Fruit fly (Drosophila melanogaster): ENCODE results near the gene Ptth.

Gene Ptth

DNA sequence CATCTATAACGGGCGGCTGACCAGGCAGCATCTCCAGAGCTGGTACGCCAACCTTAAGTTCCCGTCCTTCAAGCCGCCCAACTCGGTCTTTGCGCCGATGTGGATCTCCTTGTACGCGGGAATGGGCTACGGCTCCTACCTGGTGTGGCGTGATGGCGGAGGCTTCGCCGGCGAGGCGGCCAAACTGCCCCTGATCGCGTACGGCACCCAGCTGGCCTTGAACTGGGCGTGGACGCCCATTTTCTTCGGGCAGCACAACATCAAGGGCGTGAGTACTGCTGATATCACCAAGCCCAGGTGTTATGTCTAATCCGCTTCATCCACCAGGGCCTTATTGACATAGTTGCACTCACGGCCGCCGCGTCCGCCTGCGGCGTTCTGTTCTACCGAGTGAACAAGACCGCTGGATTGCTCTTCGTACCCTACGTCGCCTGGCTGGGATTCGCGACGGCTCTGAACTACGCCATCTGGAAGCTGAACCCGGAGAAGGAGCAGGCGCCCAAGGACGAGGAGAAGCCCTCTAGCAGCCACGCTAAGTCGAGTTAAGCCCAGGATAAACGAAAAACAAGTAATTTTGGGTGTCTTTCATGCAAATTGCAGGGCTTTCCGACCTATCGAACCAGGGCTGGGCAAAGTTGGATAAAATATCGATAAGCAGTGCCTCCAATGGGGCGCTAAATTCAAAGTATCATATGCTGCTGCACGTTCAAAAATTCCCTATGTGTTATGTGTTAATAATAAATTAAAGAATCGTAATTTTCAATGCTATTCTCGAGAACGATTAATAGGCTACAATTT, 16.7 kb downstream of the Ptth start, which contains the start of gene rempA:
Gene rempA, minus strand, starts transcription at position 541 of the 798 bp plus-strand sequence.
- TF ChIP-seq CG1621 (tag; optimal IDR thresholded peaks at IDR 0.05) = peak; percentile 65
- no peak for TF ChIP-seq fd59A (GFP tag; optimal IDR thresholded peaks at IDR 0.05)
- TF ChIP-seq CG3919 (GFP tag; optimal IDR thresholded peaks at IDR 0.05) = no peak
- TF ChIP-seq fd85E (GFP tag; optimal IDR thresholded peaks at IDR 0.05) = no peak
- no peak for TF ChIP-seq CG11902 (GFP tag; optimal IDR thresholded peaks at IDR 0.05)

- TF ChIP-seq vri (GFP tag; optimal IDR thresholded peaks at IDR 0.05) (no peak), CG3919 (GFP tag; optimal IDR thresholded peaks at IDR 0.05) (no peak), Lpt (GFP tag; optimal IDR thresholded peaks at IDR 0.05) (no peak), cyc (GFP tag; optimal IDR thresholded peaks at IDR 0.05) (no peak), CG8319 (GFP tag; optimal IDR thresholded peaks at IDR 0.05) (no peak), Hr4 (GFP tag; optimal IDR thresholded peaks at IDR 0.05) (no peak), acj6 (GFP tag; optimal IDR thresholded peaks at IDR 0.05) (no peak), ss (GFP tag; optimal IDR thresholded peaks at IDR 0.05) (peak; percentile 28 to 58), CG6808 (GFP tag; optimal IDR thresholded peaks at IDR 0.05) (no peak), CG6276 (GFP tag; optimal IDR thresholded peaks at IDR 0.05) (no peak), svp (GFP tag) (peak; percentile 71), achi (GFP tag; optimal IDR thresholded peaks at IDR 0.05) (no peak), Sox15 (GFP tag; optimal IDR thresholded peaks at IDR 0.05) (no peak), CG11294 (GFP tag; IDR thresholded peaks at IDR 0.05) (no peak), net (GFP tag; optimal IDR thresholded peaks at IDR 0.05) (no peak), CG1621 (tag; optimal IDR thresholded peaks at IDR 0.05) (peak; percentile 63), CG34406 (GFP tag; optimal IDR thresholded peaks at IDR 0.05) (no peak), CG11902 (GFP tag; optimal IDR thresholded peaks at IDR 0.05) (no peak), Ets21C (GFP tag; optimal IDR thresholded peaks at IDR 0.05) (no peak), CG32006 (GFP tag; optimal IDR thresholded peaks at IDR 0.05) (no peak), CG16779 (tag; optimal IDR thresholded peaks at IDR 0.05) (no peak), Smox (GFP tag; optimal IDR thresholded peaks at IDR 0.05) (no peak), spab (GFP tag; optimal IDR thresholded peaks at IDR 0.05) (no peak), Eip78C (GFP tag) (peak; percentile 65), CG6163 (GFP tag; IDR thresholded peaks at IDR 0.05) (no peak), fd59A (GFP tag; optimal IDR thresholded peaks at IDR 0.05) (no peak), CG8119 (GFP tag; IDR thresholded peaks at IDR 0.05) (no peak), CG10669 (GFP tag; optimal IDR thresholded peaks at IDR 0.05) (no peak), Met (GFP tag; optimal IDR thresholded peaks at IDR 0.05) (no peak), Hr39 (GFP tag; optimal IDR thresholded peaks at IDR 0.05) (no peak), Eip93F (GFP tag; optimal IDR thresholded peaks at IDR 0.05) (no peak), CG11762 (GFP tag; optimal IDR thresholded peaks at IDR 0.05; ENCODE audit: insufficient read depth) (no peak), Sox14 (GFP tag; optimal IDR thresholded peaks at IDR 0.05) (peak; percentile 4)
Measured at dm6 chr2L:559311-559710, 17.4 kb downstream of the Ptth start, which contains the start of gene Tspo. TSS of gene Tspo (plus strand) at chr2L:559612.

- TF ChIP-seq CG6854 (GFP tag; optimal IDR thresholded peaks at IDR 0.05) (peak; percentile 92), net (GFP tag; optimal IDR thresholded peaks at IDR 0.05) (peak; percentile 39), Hr39 (GFP tag; optimal IDR thresholded peaks at IDR 0.05) (peak; percentile 23), CG8119 (GFP tag; IDR thresholded peaks at IDR 0.05) (peak; percentile 71; the same call in 2 of the 3 replicates), salr (GFP tag; optimal IDR thresholded peaks at IDR 0.05) (no peak), CG6808 (GFP tag; optimal IDR thresholded peaks at IDR 0.05) (peak; percentile 67), Eip75B (GFP tag; optimal IDR thresholded peaks at IDR 0.05) (peak; percentile 48), dsx (GFP tag; optimal IDR thresholded peaks at IDR 0.05; ENCODE audit: poor library complexity, severe bottlenecking) (peak; percentile 19), CG8632 (GFP tag; optimal IDR thresholded peaks at IDR 0.05) (no peak), ss (GFP tag; optimal IDR thresholded peaks at IDR 0.05) (peak; percentile 45 to 59), CG15336 (GFP tag; IDR thresholded peaks at IDR 0.05) (peak; percentile 63; the same call in 1 of the 2 replicates), Eip78C (GFP tag) (peak; percentile 82), CG3032 (tag; optimal IDR thresholded peaks at IDR 0.05) (no peak), CG16779 (tag; optimal IDR thresholded peaks at IDR 0.05) (peak; percentile 79), Lpt (GFP tag; optimal IDR thresholded peaks at IDR 0.05) (peak; percentile 26), Ets96B (tag; optimal IDR thresholded peaks at IDR 0.05) (peak; percentile 6), svp (GFP tag) (peak; percentile 90), Blimp-1 (GFP tag; optimal IDR thresholded peaks at IDR 0.05) (no peak), eg (GFP tag; IDR thresholded peaks at IDR 0.05) (peak; percentile 57; the same call in 1 of the 3 replicates), achi (GFP tag; optimal IDR thresholded peaks at IDR 0.05) (peak; percentile 23), CG6163 (GFP tag; IDR thresholded peaks at IDR 0.05) (peak; percentile 66; the same call in 2 of the 3 replicates), cyc (GFP tag; optimal IDR thresholded peaks at IDR 0.05) (no peak), CG3919 (GFP tag; optimal IDR thresholded peaks at IDR 0.05) (peak; percentile 24), lz (GFP tag; optimal IDR thresholded peaks at IDR 0.05) (no peak)
Measured at dm6 chr2L:552432-552929, 24.2 kb downstream of the Ptth start, which contains the start of gene Ets21C. TSS of gene Ets21C (minus strand) at chr2L:552923.
